Worm (Caenorhabditis elegans) whole organism, young adult: Measurements from ENCODE around the gene wago-5.

ENCODE experiments used
- B0019.2 ChIP-seq: fragments of 200-800 bp; sonication (Bioruptor generic); conservative IDR thresholded peaks from 2 replicates; pipeline ENCODE4 v1.3.6; 2022; ENCODE audit warnings: missing genetic modification reagents, missing genetic modification characterization, missing compliant biosample characterization
- F39B2.1 ChIP-seq: fragments of 200-800 bp; sonication (Bioruptor generic); IDR thresholded peaks from 2 replicates; pipeline ENCODE4 v1.3.6; 2022; ENCODE audit warnings: missing genetic modification reagents, missing genetic modification characterization, missing compliant biosample characterization
- F49E8.2 ChIP-seq: sonication (generic microtip); optimal IDR thresholded peaks from 3 replicates; lab custom pipeline; 2017; ENCODE audit warnings: missing genetic modification characterization, mild to moderate bottlenecking, missing compliant biosample characterization, antibody characterized with exemption, moderate library complexity; ENCODE audit not compliant: insufficient read depth
- K11D2.4 ChIP-seq: fragments of 200-800 bp; sonication (Bioruptor generic); IDR thresholded peaks from 2 replicates; pipeline ENCODE4 v1.3.6; 2022; ENCODE audit warnings: missing genetic modification reagents, missing genetic modification characterization, missing compliant biosample characterization
- ama-1 ChIP-seq, 3 experiments: fragments of 150-350 bp in 1 of 3; sonication (generic microtip) in 2 of 3; optimal IDR thresholded peaks; 2 replicates each; lab custom pipeline; 2014 to 2018; ENCODE audit warnings: missing biosample characterization in 2 of 3, missing genetic modification characterization in 2 of 3, missing genetic modification reagents in 2 of 3
- ceh-100 ChIP-seq: fragments of 200-800 bp; sonication (Bioruptor generic); IDR thresholded peaks from 2 replicates; pipeline ENCODE4 v1.3.6; 2022; ENCODE audit warnings: missing genetic modification reagents, missing genetic modification characterization, missing compliant biosample characterization
- lsl-1 ChIP-seq: fragments of 200-800 bp; sonication (Bioruptor generic); optimal IDR thresholded peaks from 2 replicates; lab custom pipeline; 2018; ENCODE audit warnings: mild to moderate bottlenecking, missing genetic modification characterization, moderate library complexity, missing compliant biosample characterization
- repo-1 ChIP-seq: sonication (generic microtip); optimal IDR thresholded peaks from 2 replicates; lab custom pipeline; 2017; ENCODE audit warnings: mild to moderate bottlenecking, missing genetic modification characterization, missing compliant biosample characterization
- ztf-18 ChIP-seq: sonication (generic microtip); optimal IDR thresholded peaks from 2 replicates; lab custom pipeline; 2016; ENCODE audit warnings: missing genotype, mild to moderate bottlenecking, missing genetic modification characterization, missing compliant biosample characterization

ce11 chrII:5841053-5841547 lies 25.8 kb upstream of the wago-5 start, which contains the start of gene lec-5:
- TF ChIP-seq B0019.2 (GFP tag; lab: Robert Waterston, UW) (no peak), lsl-1 (no peak), K11D2.4 (GFP tag; lab: Robert Waterston, UW) (no peak), F49E8.2 (tag; lab: Kevin White, UChicago) (no peak), ama-1 (optimal IDR thresholded peaks at IDR 0.05; lab: Kevin White, UChicago) (no peak), ama-1 (GFP tag; optimal IDR thresholded peaks at IDR 0.05; lab: Kevin White, UChicago) (no peak), ceh-100 (no peak), F39B2.1 (GFP tag; lab: Robert Waterston, UW) (no peak), ztf-18 (tag; lab: Kevin White, UChicago) (no peak), repo-1 (tag; lab: Kevin White, UChicago) (no peak)
